Fruit fly (Drosophila melanogaster) whole organism, prepupa: Measurements from ENCODE around the gene CG1105.
A peak's percentile ranks its signal among the peaks of the same experiment; 100 is the strongest.

Experiments
- Blimp-1 ChIP-seq: fragments of 200-800 bp; sonication (Bioruptor generic); optimal IDR thresholded peaks from 3 replicates; lab custom pipeline; 2017; ENCODE audit warnings: missing biosample characterization, missing genetic modification characterization, mild to moderate bottlenecking, moderate library complexity, missing genetic modification reagents
- CG10631 ChIP-seq: fragments of 200-800 bp; sonication (Bioruptor generic); optimal IDR thresholded peaks from 2 replicates; lab custom pipeline; 2016; ENCODE audit warnings: missing biosample characterization, missing genetic modification characterization
- CG11294 ChIP-seq: fragments of 200-800 bp; sonication (Bioruptor generic); IDR thresholded peaks from 2 replicates; pipeline ENCODE4 v1.3.6; 2022; ENCODE audit warnings: missing biosample characterization, missing genetic modification characterization
- CG11762 ChIP-seq: fragments of 200-800 bp; sonication (Bioruptor generic); optimal IDR thresholded peaks from 3 replicates; lab custom pipeline; 2016; ENCODE audit warnings: missing biosample characterization, missing genetic modification characterization; ENCODE audit not compliant: insufficient read depth
- CG11902 ChIP-seq: fragments of 200-800 bp; sonication (Bioruptor generic); optimal IDR thresholded peaks from 3 replicates; lab custom pipeline; 2016; ENCODE audit warnings: missing biosample characterization, missing genetic modification characterization
- CG15336 ChIP-seq: fragments of 200-800 bp; sonication (Bioruptor generic); IDR thresholded peaks from 2 replicates; pipeline ENCODE4 v1.3.6; 2022; ENCODE audit warnings: missing biosample characterization, missing genetic modification characterization
- CG31627 ChIP-seq: fragments of 200-800 bp; sonication (Bioruptor generic); optimal IDR thresholded peaks from 3 replicates; lab custom pipeline; 2016; ENCODE audit warnings: missing biosample characterization, missing genetic modification characterization
- CG32006 ChIP-seq: fragments of 200-800 bp; sonication (Bioruptor generic); optimal IDR thresholded peaks from 3 replicates; lab custom pipeline; 2017; ENCODE audit warnings: missing biosample characterization, mild to moderate bottlenecking, missing genetic modification characterization
- CG3919 ChIP-seq: fragments of 200-800 bp; sonication (Bioruptor generic); optimal IDR thresholded peaks from 3 replicates; lab custom pipeline; 2016; ENCODE audit warnings: missing biosample characterization, missing genetic modification characterization
- CG6163 ChIP-seq: fragments of 200-800 bp; sonication (Bioruptor generic); IDR thresholded peaks from 3 replicates; pipeline ENCODE4 v1.3.6; 2022; ENCODE audit warnings: missing biosample characterization, missing genetic modification characterization
- CG6276 ChIP-seq: fragments of 200-800 bp; sonication (Bioruptor generic); optimal IDR thresholded peaks from 2 replicates; lab custom pipeline; 2017; ENCODE audit warnings: missing biosample characterization, mild to moderate bottlenecking, missing genetic modification characterization
- CG6808 ChIP-seq: fragments of 200-800 bp; sonication (Bioruptor generic); optimal IDR thresholded peaks from 3 replicates; lab custom pipeline; 2017; ENCODE audit warnings: missing biosample characterization, missing genetic modification characterization, mild to moderate bottlenecking, moderate library complexity, missing genetic modification reagents
- CG6854 ChIP-seq: fragments of 200-800 bp; sonication (Bioruptor generic); optimal IDR thresholded peaks from 2 replicates; lab custom pipeline; 2017; ENCODE audit warnings: missing biosample characterization, mild to moderate bottlenecking, missing genetic modification characterization
- CG7368 ChIP-seq: fragments of 200-800 bp; sonication (Bioruptor generic); optimal IDR thresholded peaks from 3 replicates; lab custom pipeline; 2016; ENCODE audit warnings: missing biosample characterization, missing genetic modification characterization
- CG8119 ChIP-seq: fragments of 200-800 bp; sonication (Bioruptor generic); IDR thresholded peaks from 3 replicates; pipeline ENCODE4 v1.3.6; 2022; ENCODE audit warnings: missing biosample characterization, missing genetic modification characterization
- CG8319 ChIP-seq: fragments of 200-800 bp; sonication (Bioruptor generic); optimal IDR thresholded peaks from 3 replicates; lab custom pipeline; 2016; ENCODE audit warnings: missing biosample characterization, missing genetic modification characterization
- CG8632 ChIP-seq: fragments of 200-800 bp; sonication (Bioruptor generic); optimal IDR thresholded peaks from 3 replicates; lab custom pipeline; 2016; ENCODE audit warnings: missing biosample characterization, missing genetic modification characterization
- Eip78C ChIP-seq: fragments of 200-800 bp; sonication (Bioruptor generic); peaks from one replicate; lab custom pipeline; 2016; ENCODE audit warnings: missing biosample characterization, missing genetic modification characterization
- Eip93F ChIP-seq: fragments of 200-800 bp; sonication (Bioruptor generic); optimal IDR thresholded peaks from 2 replicates; lab custom pipeline; 2016; ENCODE audit warnings: missing biosample characterization, mild to moderate bottlenecking, missing genetic modification characterization
- Ets21C ChIP-seq: fragments of 200-800 bp; sonication (Bioruptor generic); optimal IDR thresholded peaks from 3 replicates; lab custom pipeline; 2016; ENCODE audit warnings: missing biosample characterization, missing genetic modification characterization
- Ets96B ChIP-seq: fragments of 200-800 bp; optimal IDR thresholded peaks from 2 replicates; lab custom pipeline; 2019; ENCODE audit warnings: missing biosample characterization, mild to moderate bottlenecking, missing genetic modification characterization, moderate library complexity
- Gug ChIP-seq: fragments of 200-800 bp; sonication (Bioruptor generic); IDR thresholded peaks from 2 replicates; pipeline ENCODE4 v1.3.6; 2022; ENCODE audit warnings: missing biosample characterization, missing genetic modification characterization
- Hr38 ChIP-seq: sonication (Bioruptor generic); optimal IDR thresholded peaks from 2 replicates; lab custom pipeline; 2016; ENCODE audit warnings: missing biosample characterization, missing genetic modification characterization
- Hr39 ChIP-seq: fragments of 200-800 bp; sonication (Bioruptor generic); optimal IDR thresholded peaks from 2 replicates; lab custom pipeline; 2016; ENCODE audit warnings: missing biosample characterization, missing genetic modification characterization
- Hr4 ChIP-seq: fragments of 200-800 bp; sonication (Bioruptor generic); optimal IDR thresholded peaks from 3 replicates; lab custom pipeline; 2016; ENCODE audit warnings: missing biosample characterization, missing genetic modification characterization
- Met ChIP-seq: fragments of 200-800 bp; sonication (Bioruptor generic); optimal IDR thresholded peaks from 3 replicates; lab custom pipeline; 2016; ENCODE audit warnings: missing biosample characterization, missing genetic modification characterization
- OdsH ChIP-seq: fragments of 200-800 bp; sonication (Bioruptor generic); optimal IDR thresholded peaks from 3 replicates; lab custom pipeline; 2016; ENCODE audit warnings: missing biosample characterization, missing genetic modification characterization
- Sox102F ChIP-seq: fragments of 200-800 bp; sonication (Bioruptor generic); optimal IDR thresholded peaks from 2 replicates; lab custom pipeline; 2016; ENCODE audit warnings: missing biosample characterization, mild to moderate bottlenecking, missing genetic modification characterization
- Sox14 ChIP-seq: fragments of 200-800 bp; sonication (Bioruptor generic); optimal IDR thresholded peaks from 3 replicates; lab custom pipeline; 2016; ENCODE audit warnings: missing biosample characterization, missing genetic modification characterization
- Sox15 ChIP-seq: fragments of 200-800 bp; sonication (Bioruptor generic); optimal IDR thresholded peaks from 3 replicates; lab custom pipeline; 2016; ENCODE audit warnings: missing biosample characterization, missing genetic modification characterization
- achi ChIP-seq: fragments of 200-800 bp; sonication (Bioruptor generic); optimal IDR thresholded peaks from 3 replicates; lab custom pipeline; 2016; ENCODE audit warnings: missing biosample characterization, missing genetic modification characterization
- acj6 ChIP-seq: fragments of 200-800 bp; sonication (Bioruptor generic); optimal IDR thresholded peaks from 3 replicates; lab custom pipeline; 2016; ENCODE audit warnings: missing biosample characterization, missing genetic modification characterization
- cyc ChIP-seq: fragments of 200-800 bp; sonication (Bioruptor generic); optimal IDR thresholded peaks from 3 replicates; lab custom pipeline; 2016; ENCODE audit warnings: missing biosample characterization, missing genetic modification characterization
- dac ChIP-seq: fragments of 200-800 bp; sonication (Bioruptor generic); optimal IDR thresholded peaks from 2 replicates; lab custom pipeline; 2017; ENCODE audit warnings: missing biosample characterization, mild to moderate bottlenecking, missing genetic modification characterization
- eg ChIP-seq: fragments of 200-800 bp; sonication (Bioruptor generic); IDR thresholded peaks from 3 replicates; pipeline ENCODE4 v1.3.6; 2022; ENCODE audit warnings: missing biosample characterization, missing genetic modification characterization
- fd59A ChIP-seq: fragments of 200-800 bp; sonication (Bioruptor generic); optimal IDR thresholded peaks from 2 replicates; lab custom pipeline; 2017; ENCODE audit warnings: missing biosample characterization, mild to moderate bottlenecking, missing genetic modification characterization, missing genetic modification reagents
- fd85E ChIP-seq: fragments of 200-800 bp; sonication (Bioruptor generic); optimal IDR thresholded peaks from 3 replicates; lab custom pipeline; 2016; ENCODE audit warnings: missing biosample characterization, missing genetic modification characterization
- fkh ChIP-seq: fragments of 200-800 bp; sonication (Bioruptor generic); optimal IDR thresholded peaks from 3 replicates; lab custom pipeline; 2017; ENCODE audit warnings: missing biosample characterization, mild to moderate bottlenecking, missing genetic modification characterization, moderate library complexity
- lz ChIP-seq: fragments of 200-800 bp; sonication (Bioruptor generic); optimal IDR thresholded peaks from 3 replicates; lab custom pipeline; 2016; ENCODE audit warnings: missing biosample characterization, missing genetic modification characterization
- pdm3 ChIP-seq: fragments of 200-800 bp; sonication (Bioruptor generic); optimal IDR thresholded peaks from 3 replicates; lab custom pipeline; 2016; ENCODE audit warnings: missing biosample characterization, missing genetic modification characterization
- spab ChIP-seq: fragments of 200-800 bp; sonication (Bioruptor generic); optimal IDR thresholded peaks from 2 replicates; lab custom pipeline; 2017; ENCODE audit warnings: missing biosample characterization, mild to moderate bottlenecking, missing genetic modification characterization, missing genetic modification reagents
- svp ChIP-seq: fragments of 200-800 bp; sonication (Bioruptor generic); peaks from one replicate; lab custom pipeline; 2016; ENCODE audit warnings: missing biosample characterization, missing genetic modification characterization
- topi ChIP-seq: fragments of 200-800 bp; sonication (Bioruptor generic); optimal IDR thresholded peaks from 3 replicates; lab custom pipeline; 2016; ENCODE audit warnings: missing biosample characterization, missing genetic modification characterization

The CG1105 gene

dm6 chr3R:7058017-7058416 is 8.9 kb downstream of the CG1105 start:
- TF ChIP-seq CG11902 (GFP tag; lab: Kevin White, UChicago) (no peak), svp (GFP tag; lab: Kevin White, UChicago) (peak; percentile 86)

DNA sequence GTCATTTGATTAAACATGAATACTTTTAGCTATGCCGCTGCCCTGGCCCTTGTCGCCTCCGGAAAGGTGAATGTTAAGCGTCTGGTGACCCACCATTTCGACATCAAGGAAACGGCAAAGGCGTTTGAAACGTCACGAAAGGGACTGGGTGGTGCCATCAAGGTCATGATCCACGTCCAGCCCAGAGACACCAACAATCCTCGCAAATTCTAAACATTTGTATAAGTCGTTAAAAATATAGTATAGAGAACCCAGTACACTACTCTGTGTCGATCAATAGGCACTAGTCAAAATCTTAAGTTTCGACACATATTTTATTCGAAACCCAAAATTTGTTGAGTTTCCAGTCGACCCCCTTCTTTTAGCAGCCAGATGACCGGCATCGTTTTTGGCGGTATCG is 12.7 kb downstream of the CG1105 start, which contains the start of gene CG1979:
Gene CG1979 (plus strand): TSS at position 301 of the 400 bp plus-strand sequence.
- TF ChIP-seq Sox14 (GFP tag; lab: Kevin White, UChicago) (no peak), acj6 (no peak), Hr38 (GFP tag; lab: Kevin White, UChicago) (no peak), eg (GFP tag; lab: Robert Waterston, UW) (no peak), lz (GFP tag; lab: Kevin White, UChicago) (no peak), Hr39 (no peak), CG15336 (GFP tag; lab: Robert Waterston, UW) (no peak), Ets96B (tag; lab: Kevin White, UChicago) (no peak), Gug (GFP tag; lab: Robert Waterston, UW) (no peak), CG6854 (GFP tag; lab: Kevin White, UChicago) (no peak), topi (GFP tag; lab: Kevin White, UChicago) (no peak), pdm3 (GFP tag; lab: Kevin White, UChicago) (no peak), spab (GFP tag; lab: Kevin White, UChicago) (no peak), Sox15 (GFP tag; lab: Kevin White, UChicago) (no peak), CG32006 (GFP tag; lab: Kevin White, UChicago) (no peak), Eip78C (GFP tag; lab: Kevin White, UChicago) (no peak), Hr4 (GFP tag; lab: Kevin White, UChicago) (no peak), CG11294 (no peak)

DNA sequence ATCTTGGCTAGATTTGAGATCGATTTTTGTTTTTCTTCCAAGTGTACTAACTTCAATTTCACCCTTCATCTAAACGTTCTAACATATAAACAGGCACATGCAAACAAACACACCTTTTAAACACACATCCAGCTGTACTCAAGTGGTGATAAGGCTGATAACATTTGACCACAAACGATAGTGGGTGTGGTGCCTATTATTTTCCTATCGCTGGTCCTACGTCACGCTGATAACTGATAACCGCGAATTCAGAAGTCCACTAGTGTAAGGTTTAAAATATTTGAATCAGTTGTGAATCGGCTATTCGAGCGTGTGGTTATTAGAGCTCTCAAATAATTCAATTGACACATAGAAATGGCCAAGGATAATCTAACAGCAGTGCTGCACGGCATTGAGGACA is 14.7 kb downstream of the CG1105 start, which contains the start of gene Sodh1:
Gene Sodh1 (plus strand): TSS at position 94 of the 400 bp plus-strand sequence.
- TF ChIP-seq CG6163 (GFP tag; lab: Robert Waterston, UW) (no peak), Eip93F (GFP tag; lab: Kevin White, UChicago) (no peak), CG8319 (GFP tag; lab: Kevin White, UChicago) (no peak), cyc (GFP tag; lab: Kevin White, UChicago) (no peak)
- TF ChIP-seq, all 60 proteins: peak for 0

dm6 chr3R:7044016-7044415 is 22.9 kb downstream of the CG1105 start:
- TF ChIP-seq CG10631 (GFP tag; lab: Kevin White, UChicago): no peak

DNA sequence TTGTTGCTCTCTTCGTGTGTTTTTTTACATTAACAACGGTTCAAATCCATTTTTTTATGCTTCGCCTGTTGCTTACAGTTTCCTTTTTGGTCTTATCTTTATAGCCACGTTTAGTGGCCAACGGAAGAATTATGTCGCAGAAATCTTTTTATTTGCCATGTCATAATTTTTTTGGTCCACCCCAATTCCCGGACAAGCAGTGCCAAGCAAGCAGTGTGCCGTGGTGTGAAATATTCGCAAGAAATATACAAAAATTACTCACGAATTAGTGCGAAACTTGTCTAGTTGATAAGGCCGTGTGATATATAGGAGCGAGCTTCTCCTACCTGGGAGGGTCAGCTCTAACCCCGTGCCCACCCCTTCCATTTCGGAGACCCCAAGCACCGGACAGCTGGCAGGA is 26.0 kb downstream of the CG1105 start:
- TF ChIP-seq OdsH (GFP tag; lab: Kevin White, UChicago) (no peak), CG7368 (GFP tag; lab: Kevin White, UChicago) (no peak), dac (GFP tag; lab: Kevin White, UChicago) (no peak), achi (GFP tag; lab: Kevin White, UChicago) (no peak), Eip93F (GFP tag; lab: Kevin White, UChicago) (no peak), fd85E (GFP tag; lab: Kevin White, UChicago) (no peak), Met (no peak)

- no peak for TF ChIP-seq CG6276 (GFP tag; lab: Kevin White, UChicago)
- no peak for TF ChIP-seq fd59A (GFP tag; lab: Kevin White, UChicago)
- TF ChIP-seq CG31627 (GFP tag; lab: Kevin White, UChicago): peak; percentile 30
- peak; percentile 14 for TF ChIP-seq Hr4 (GFP tag; lab: Kevin White, UChicago)
- no peak for TF ChIP-seq CG8632 (GFP tag; lab: Kevin White, UChicago)
- TF ChIP-seq CG8119 (GFP tag; lab: Robert Waterston, UW): no peak
- TF ChIP-seq dac (GFP tag; lab: Kevin White, UChicago): no peak
- TF ChIP-seq Blimp-1 (GFP tag; lab: Kevin White, UChicago): peak; percentile 24
- peak; percentile 88 for TF ChIP-seq fkh (GFP tag; lab: Kevin White, UChicago)
- no peak for TF ChIP-seq CG11762
- TF ChIP-seq CG6808 (GFP tag; lab: Kevin White, UChicago): peak; percentile 4
- no peak for TF ChIP-seq Ets96B (tag; lab: Kevin White, UChicago)
- TF ChIP-seq CG11294: no peak
- peak; percentile 57 for TF ChIP-seq CG3919 (GFP tag; lab: Kevin White, UChicago)
- TF ChIP-seq Ets21C (GFP tag; lab: Kevin White, UChicago): no peak
- TF ChIP-seq CG8319 (GFP tag; lab: Kevin White, UChicago): no peak
- peak; percentile 57 for TF ChIP-seq Sox102F (GFP tag; lab: Kevin White, UChicago)
These were observed 29.6 kb downstream of the CG1105 start for dm6 chr3R:7037250-7037802.
